In genomic region chr2L:16498100-16498499, dm6 we compare ENCODE assay signal across 5 fruit fly cellular contexts.
TF ChIP-seq lines count a peak whose summit lies in the region.

No protein-coding gene starts in this region.

- TF ChIP-seq CTCF in whole organism, embryonic (GFP tag; optimal IDR thresholded peaks at IDR 0.05; lab: Kevin White, UChicago), result no peak

TF ChIP-seq in whole organism, adult, 20 proteins besides CTCF, POLR2A, EP300 and RAD21:
- TF ChIP-seq cnc (optimal IDR thresholded peaks at IDR 0.05; lab: Kevin White, UChicago) (no peak), CG14711 (tag; optimal IDR thresholded peaks at IDR 0.05; lab: Kevin White, UChicago) (peak; percentile 36)

TF ChIP-seq in whole organism, embryonic, 481 proteins besides CTCF, POLR2A, EP300 and RAD21 (continues in another document):
- TF ChIP-seq Rx (GFP tag; IDR thresholded peaks at IDR 0.05; lab: Robert Waterston, UW) (no peak), pnt (GFP tag; optimal IDR thresholded peaks at IDR 0.05; lab: Kevin White, UChicago) (no peak), Antp (GFP tag; optimal IDR thresholded peaks at IDR 0.05; lab: Kevin White, UChicago) (no peak), E2f1 (GFP tag; IDR thresholded peaks at IDR 0.05; lab: Robert Waterston, UW) (no peak), tin (GFP tag; optimal IDR thresholded peaks at IDR 0.05; lab: Kevin White, UChicago) (no peak), chm (GFP tag; IDR thresholded peaks at IDR 0.05; lab: Robert Waterston, UW) (no peak), Chrac-16 (GFP tag; optimal IDR thresholded peaks at IDR 0.05; lab: Kevin White, UChicago) (no peak), CG4707 (GFP tag; optimal IDR thresholded peaks at IDR 0.05; lab: Kevin White, UChicago) (no peak), CG1603 (tag; optimal IDR thresholded peaks at IDR 0.05; lab: Kevin White, UChicago) (no peak), salm (tag; optimal IDR thresholded peaks at IDR 0.05; lab: Kevin White, UChicago) (no peak), Dip3 (GFP tag; optimal IDR thresholded peaks at IDR 0.05; lab: Kevin White, UChicago) (no peak), al (GFP tag; IDR thresholded peaks at IDR 0.05; lab: Robert Waterston, UW) (no peak), Xrp1 (GFP tag; IDR thresholded peaks at IDR 0.05; lab: Robert Waterston, UW) (peak; percentile 66), CG17568 (GFP tag; optimal IDR thresholded peaks at IDR 0.05; lab: Kevin White, UChicago) (no peak), Bdp1 (GFP tag; optimal IDR thresholded peaks at IDR 0.05; lab: Kevin White, UChicago) (no peak), Usf (GFP tag; optimal IDR thresholded peaks at IDR 0.05; lab: Kevin White, UChicago) (no peak), Eip74EF (GFP tag; optimal IDR thresholded peaks at IDR 0.05; lab: Kevin White, UChicago) (no peak), CG1024 (GFP tag; IDR thresholded peaks at IDR 0.05; lab: Robert Waterston, UW) (0 out of 2 replicates have a peak, but pooled peaks have one; percentile 5), Bgb (GFP tag; IDR thresholded peaks at IDR 0.05; lab: Robert Waterston, UW; ENCODE audit: partially characterized antibody) (no peak), Asciz (GFP tag; optimal IDR thresholded peaks at IDR 0.05; lab: Kevin White, UChicago) (peak; percentile 32), CG2875 (GFP tag; optimal IDR thresholded peaks at IDR 0.05; lab: Kevin White, UChicago) (no peak), lov (optimal IDR thresholded peaks at IDR 0.05; lab: Kevin White, UChicago) (no peak), lov (GFP tag; IDR thresholded peaks at IDR 0.05; lab: Robert Waterston, UW) (no peak)

TF ChIP-seq in whole organism, prepupa, 60 proteins besides CTCF, POLR2A, EP300 and RAD21 (continues in another document):
- TF ChIP-seq CG3919 (GFP tag; optimal IDR thresholded peaks at IDR 0.05; lab: Kevin White, UChicago) (peak; percentile 26), Met (GFP tag; optimal IDR thresholded peaks at IDR 0.05; lab: Kevin White, UChicago) (peak; percentile 43), Eip93F (GFP tag; optimal IDR thresholded peaks at IDR 0.05; lab: Kevin White, UChicago) (no peak), fd59A (GFP tag; optimal IDR thresholded peaks at IDR 0.05; lab: Kevin White, UChicago) (no peak), Blimp-1 (GFP tag; optimal IDR thresholded peaks at IDR 0.05; lab: Kevin White, UChicago) (no peak), dac (GFP tag; optimal IDR thresholded peaks at IDR 0.05; lab: Kevin White, UChicago) (no peak), CG6854 (GFP tag; optimal IDR thresholded peaks at IDR 0.05; lab: Kevin White, UChicago) (no peak), CG16779 (tag; optimal IDR thresholded peaks at IDR 0.05; lab: Kevin White, UChicago) (no peak), Hr4 (GFP tag; optimal IDR thresholded peaks at IDR 0.05; lab: Kevin White, UChicago) (peak; percentile 68), Eip75B (GFP tag; optimal IDR thresholded peaks at IDR 0.05; lab: Kevin White, UChicago) (peak; percentile 32), ss (GFP tag; optimal IDR thresholded peaks at IDR 0.05; lab: Kevin White, UChicago) (no peak), CG8319 (GFP tag; optimal IDR thresholded peaks at IDR 0.05; lab: Kevin White, UChicago) (no peak), CG11902 (GFP tag; optimal IDR thresholded peaks at IDR 0.05; lab: Kevin White, UChicago) (no peak), CG6792 (GFP tag; optimal IDR thresholded peaks at IDR 0.05; lab: Kevin White, UChicago) (peak; percentile 53), Hr38 (GFP tag; optimal IDR thresholded peaks at IDR 0.05; lab: Kevin White, UChicago) (no peak), OdsH (GFP tag; optimal IDR thresholded peaks at IDR 0.05; lab: Kevin White, UChicago) (peak; percentile 40), svp (GFP tag; lab: Kevin White, UChicago) (peak; percentile 67), CG6808 (GFP tag; optimal IDR thresholded peaks at IDR 0.05; lab: Kevin White, UChicago) (no peak), CG11294 (GFP tag; IDR thresholded peaks at IDR 0.05; lab: Robert Waterston, UW) (peak; percentile 64), fd85E (GFP tag; optimal IDR thresholded peaks at IDR 0.05; lab: Kevin White, UChicago) (no peak), pdm3 (GFP tag; optimal IDR thresholded peaks at IDR 0.05; lab: Kevin White, UChicago) (peak; percentile 70), CG11762 (GFP tag; optimal IDR thresholded peaks at IDR 0.05; lab: Kevin White, UChicago; ENCODE audit: insufficient read depth) (peak; percentile 6), Eip78C (GFP tag; lab: Kevin White, UChicago) (peak; percentile 81), vri (GFP tag; optimal IDR thresholded peaks at IDR 0.05; lab: Kevin White, UChicago) (no peak)

TF ChIP-seq in whole organism, pupa, 21 proteins besides CTCF, POLR2A, EP300 and RAD21:
- TF ChIP-seq D1 (tag; optimal IDR thresholded peaks at IDR 0.05; lab: Kevin White, UChicago) (no peak), rn (GFP tag; IDR thresholded peaks at IDR 0.05; lab: Robert Waterston, UW) (0 out of 2 replicates have a peak, but pooled peaks have one; percentile 46), EcR (GFP tag; optimal IDR thresholded peaks at IDR 0.05; lab: Kevin White, UChicago) (no peak), CG10348 (GFP tag; IDR thresholded peaks at IDR 0.05; lab: Robert Waterston, UW) (no peak), CG14655 (GFP tag; optimal IDR thresholded peaks at IDR 0.05; lab: Kevin White, UChicago) (peak; percentile 46), Ets98B (GFP tag; IDR thresholded peaks at IDR 0.05; lab: Robert Waterston, UW) (no peak), Pif1B (GFP tag; optimal IDR thresholded peaks at IDR 0.05; lab: Kevin White, UChicago) (no peak), CG34367 (tag; optimal IDR thresholded peaks at IDR 0.05; lab: Kevin White, UChicago) (no peak), CG12605 (GFP tag; IDR thresholded peaks at IDR 0.05; lab: Robert Waterston, UW) (0 out of 2 replicates have a peak, but pooled peaks have one; percentile 12), CG8301 (tag; optimal IDR thresholded peaks at IDR 0.05; lab: Kevin White, UChicago) (peak; percentile 17), Snoo (tag; optimal IDR thresholded peaks at IDR 0.05; lab: Kevin White, UChicago) (peak; percentile 9), CG9948 (tag; optimal IDR thresholded peaks at IDR 0.05; lab: Kevin White, UChicago) (no peak), CG4496 (GFP tag; IDR thresholded peaks at IDR 0.05; lab: Robert Waterston, UW) (peak; percentile 62; the same call in 1 of the 3 replicates), gl (tag; optimal IDR thresholded peaks at IDR 0.05; lab: Kevin White, UChicago) (no peak), Pif1A (GFP tag; optimal IDR thresholded peaks at IDR 0.05; lab: Kevin White, UChicago) (no peak), CG32121 (GFP tag; IDR thresholded peaks at IDR 0.05; lab: Robert Waterston, UW) (peak; percentile 77), CG8159 (tag; optimal IDR thresholded peaks at IDR 0.05; lab: Kevin White, UChicago) (peak; percentile 11), fd96Ca (GFP tag; IDR thresholded peaks at IDR 0.05; lab: Robert Waterston, UW) (peak; percentile 17; the same call in 1 of the 3 replicates), CG17806 (tag; optimal IDR thresholded peaks at IDR 0.05; lab: Kevin White, UChicago) (no peak), CG15710 (tag; optimal IDR thresholded peaks at IDR 0.05; lab: Kevin White, UChicago) (no peak), CG13204 (GFP tag; optimal IDR thresholded peaks at IDR 0.05; lab: Kevin White, UChicago) (no peak)
TF ChIP-seq in whole organism, pupa: peak in this region for 9.

TF ChIP-seq in whole organism, wandering third instar larva, 38 proteins besides CTCF, POLR2A, EP300 and RAD21:
- TF ChIP-seq rgr (GFP tag; optimal IDR thresholded peaks at IDR 0.05; lab: Kevin White, UChicago) (peak; percentile 47), HLH106 (tag; optimal IDR thresholded peaks at IDR 0.05; lab: Kevin White, UChicago) (peak; percentile 7), OdsH (GFP tag; optimal IDR thresholded peaks at IDR 0.05; lab: Kevin White, UChicago) (peak; percentile 47), psq (GFP tag; optimal IDR thresholded peaks at IDR 0.05; lab: Kevin White, UChicago) (peak; percentile 21), br (GFP tag; optimal IDR thresholded peaks at IDR 0.05; lab: Kevin White, UChicago) (peak; percentile 39), jim (GFP tag; optimal IDR thresholded peaks at IDR 0.05; lab: Kevin White, UChicago) (no peak), Rel (GFP tag; optimal IDR thresholded peaks at IDR 0.05; lab: Kevin White, UChicago) (no peak), Rel (tag; optimal IDR thresholded peaks at IDR 0.05; lab: Kevin White, UChicago) (no peak), Hnf4 (GFP tag; optimal IDR thresholded peaks at IDR 0.05; lab: Kevin White, UChicago) (peak; percentile 45), h (GFP tag; optimal IDR thresholded peaks at IDR 0.05; lab: Kevin White, UChicago) (peak; percentile 48), foxo (GFP tag; optimal IDR thresholded peaks at IDR 0.05; lab: Kevin White, UChicago) (peak in 1 of 2 experiments; percentile 39), fru (GFP tag; optimal IDR thresholded peaks at IDR 0.05; lab: Kevin White, UChicago) (peak; percentile 32), ey (GFP tag; optimal IDR thresholded peaks at IDR 0.05; lab: Kevin White, UChicago) (peak; percentile 49), dl (GFP tag; optimal IDR thresholded peaks at IDR 0.05; lab: Kevin White, UChicago; ENCODE audit: insufficient read depth in 1 of 2, partially characterized antibody in 2 of 2) (no peak)
TF ChIP-seq in whole organism, wandering third instar larva: peak in this region for 10.
